Worm (Caenorhabditis elegans) whole organism, young adult: ENCODE data around the gene dagl-2.

ENCODE experiments used
- D2030.7 ChIP-seq: fragments of 200-800 bp; sonication (Bioruptor generic); IDR thresholded peaks from 2 replicates; pipeline ENCODE4 v1.3.6; 2022; ENCODE audit warnings: missing genetic modification reagents, missing genetic modification characterization, missing compliant biosample characterization
- F10E7.11 ChIP-seq: sonication (generic microtip); optimal IDR thresholded peaks from 2 replicates; lab custom pipeline; 2017; ENCODE audit warnings: mild to moderate bottlenecking, missing genetic modification characterization, moderate library complexity, missing compliant biosample characterization
- F22D6.2 ChIP-seq: sonication (generic microtip); optimal IDR thresholded peaks from 2 replicates; lab custom pipeline; 2016; ENCODE audit warnings: mild to moderate bottlenecking, missing genetic modification characterization, missing compliant biosample characterization
- F49E8.2 ChIP-seq: sonication (generic microtip); optimal IDR thresholded peaks from 3 replicates; lab custom pipeline; 2017; ENCODE audit warnings: missing genetic modification characterization, mild to moderate bottlenecking, missing compliant biosample characterization, antibody characterized with exemption, moderate library complexity; ENCODE audit not compliant: insufficient read depth
- F52B5.7 ChIP-seq: sonication (generic microtip); optimal IDR thresholded peaks from 2 replicates; lab custom pipeline; 2016; ENCODE audit warnings: mild to moderate bottlenecking, missing genetic modification characterization, missing compliant biosample characterization
- F57A8.1 ChIP-seq: fragments of 200-800 bp; sonication (Bioruptor generic); optimal IDR thresholded peaks from 2 replicates; lab custom pipeline; 2018; ENCODE audit warnings: mild to moderate bottlenecking, missing genetic modification characterization, moderate library complexity, missing compliant biosample characterization
- T07F8.4 ChIP-seq: sonication (generic microtip); optimal IDR thresholded peaks from 2 replicates; lab custom pipeline; 2016; ENCODE audit warnings: mild to moderate bottlenecking, missing genetic modification characterization, moderate library complexity, missing compliant biosample characterization
- Y53F4B.3 ChIP-seq: fragments of 200-800 bp; sonication (Bioruptor generic); IDR thresholded peaks from 2 replicates; pipeline ENCODE4 v1.3.6; 2022; ENCODE audit warnings: missing genetic modification reagents, missing genetic modification characterization, missing compliant biosample characterization
- Y56A3A.18 ChIP-seq: fragments of 200-800 bp; sonication (Bioruptor generic); IDR thresholded peaks from 2 replicates; pipeline ENCODE4 v1.3.6; 2022; ENCODE audit warnings: missing genetic modification reagents, missing genetic modification characterization, missing compliant biosample characterization
- Y95B8A.8 ChIP-seq: fragments of 200-800 bp; sonication (Bioruptor generic); IDR thresholded peaks from 2 replicates; pipeline ENCODE4 v1.3.6; 2022; ENCODE audit warnings: missing genetic modification reagents, missing genetic modification characterization, missing compliant biosample characterization
- akir-1 ChIP-seq: fragments of 200-800 bp; sonication (Bioruptor generic); optimal IDR thresholded peaks from 2 replicates; lab custom pipeline; 2018; ENCODE audit warnings: mild to moderate bottlenecking, missing genetic modification characterization, moderate library complexity, missing compliant biosample characterization
- ama-1 ChIP-seq, 3 experiments: fragments of 150-350 bp in 1 of 3; sonication (generic microtip) in 2 of 3; optimal IDR thresholded peaks; 2 replicates each; lab custom pipeline; 2014 to 2018; ENCODE audit warnings: missing biosample characterization in 2 of 3, missing genetic modification characterization in 2 of 3, missing genetic modification reagents in 2 of 3
- aptf-2 ChIP-seq: fragments of 200-800 bp; sonication (Bioruptor generic); conservative IDR thresholded peaks from 2 replicates; pipeline ENCODE4 v1.3.6; 2022; ENCODE audit warnings: missing genetic modification reagents, missing genetic modification characterization, missing compliant biosample characterization
- athp-1 ChIP-seq: sonication (generic microtip); optimal IDR thresholded peaks from 2 replicates; lab custom pipeline; 2017; ENCODE audit warnings: mild to moderate bottlenecking, missing genetic modification characterization, missing compliant biosample characterization
- attf-3 ChIP-seq: fragments of 200-800 bp; sonication (Bioruptor generic); conservative IDR thresholded peaks from 2 replicates; pipeline ENCODE4 v1.3.6; 2022; ENCODE audit warnings: missing genetic modification reagents, missing genetic modification characterization, missing compliant biosample characterization
- attf-5 ChIP-seq: fragments of 200-800 bp; sonication (Bioruptor generic); optimal IDR thresholded peaks from 2 replicates; lab custom pipeline; 2018; ENCODE audit warnings: mild to moderate bottlenecking, missing genetic modification characterization, missing compliant biosample characterization
- cebp-2 ChIP-seq: fragments of 200-800 bp; sonication (Bioruptor generic); IDR thresholded peaks from 2 replicates; pipeline ENCODE4 v1.3.6; 2022; ENCODE audit warnings: missing genetic modification characterization, missing compliant biosample characterization
- chd-7 ChIP-seq: sonication (generic microtip); optimal IDR thresholded peaks from 2 replicates; lab custom pipeline; 2016; ENCODE audit warnings: mild to moderate bottlenecking, missing genetic modification characterization, moderate library complexity, missing compliant biosample characterization
- die-1 ChIP-seq: sonication (generic microtip); optimal IDR thresholded peaks from 2 replicates; lab custom pipeline; 2016; ENCODE audit warnings: missing genotype, mild to moderate bottlenecking, missing genetic modification characterization, missing compliant biosample characterization
- dpff-1 ChIP-seq: sonication (generic microtip); optimal IDR thresholded peaks from 2 replicates; lab custom pipeline; 2017; ENCODE audit warnings: mild to moderate bottlenecking, missing genetic modification characterization, missing compliant biosample characterization
- egl-18 ChIP-seq: fragments of 200-800 bp; sonication (Bioruptor generic); IDR thresholded peaks from 2 replicates; pipeline ENCODE4 v1.3.6; 2022; ENCODE audit warnings: missing genetic modification reagents, missing genetic modification characterization, missing compliant biosample characterization
- egl-44 ChIP-seq: fragments of 200-800 bp; sonication (Bioruptor generic); IDR thresholded peaks from 2 replicates; pipeline ENCODE4 v1.3.6; 2022; ENCODE audit warnings: missing genetic modification reagents, missing genetic modification characterization, missing compliant biosample characterization
- ekl-4 ChIP-seq: fragments of 200-800 bp; sonication (Bioruptor generic); IDR thresholded peaks from 2 replicates; pipeline ENCODE4 v1.3.6; 2022; ENCODE audit warnings: missing genetic modification reagents, missing genetic modification characterization, missing compliant biosample characterization
- fkh-3 ChIP-seq: sonication (generic microtip); optimal IDR thresholded peaks from 2 replicates; lab custom pipeline; 2016; ENCODE audit warnings: mild to moderate bottlenecking, missing genetic modification characterization, missing compliant biosample characterization
- hlh-12 ChIP-seq: sonication (generic microtip); optimal IDR thresholded peaks from 2 replicates; lab custom pipeline; 2016; ENCODE audit warnings: missing genetic modification characterization, missing compliant biosample characterization
- hlh-26 ChIP-seq: fragments of 200-800 bp; sonication (Bioruptor generic); conservative IDR thresholded peaks from 2 replicates; pipeline ENCODE4 v1.3.6; 2022; ENCODE audit warnings: missing genetic modification reagents, missing genetic modification characterization, missing compliant biosample characterization
- let-526 ChIP-seq: fragments of 200-800 bp; sonication (Bioruptor generic); IDR thresholded peaks from 2 replicates; pipeline ENCODE4 v1.3.6; 2022; ENCODE audit warnings: missing genetic modification reagents, missing genetic modification characterization, missing compliant biosample characterization
- let-607 ChIP-seq, 2 experiments: fragments of 200-800 bp in 1 of 2; sonication (Bioruptor generic) in 1 of 2; sonication (generic microtip) in 1 of 2; optimal IDR thresholded peaks; 2 replicates each; lab custom pipeline; 2016 to 2018; ENCODE audit warnings: mild to moderate bottlenecking in 2 of 2, missing compliant biosample characterization in 2 of 2, missing genetic modification characterization in 2 of 2, moderate library complexity in 2 of 2, missing genotype in 1 of 2
- lin-35 ChIP-seq, 3 experiments: fragments of 150-350 bp in 2 of 3; sonication (generic microtip) in 1 of 3; optimal IDR thresholded peaks; 2 replicates each; lab custom pipeline; 2014 to 2018; ENCODE audit warnings: missing biosample characterization in 3 of 3, missing genetic modification characterization in 3 of 3, missing genetic modification reagents in 3 of 3
- nfya-2 ChIP-seq: fragments of 200-800 bp; sonication (Bioruptor generic); IDR thresholded peaks from 2 replicates; pipeline ENCODE4 v1.3.6; 2022; ENCODE audit warnings: missing genetic modification reagents, missing genetic modification characterization, missing compliant biosample characterization
- nhr-90 ChIP-seq: sonication (generic microtip); optimal IDR thresholded peaks from 2 replicates; lab custom pipeline; 2016; ENCODE audit warnings: missing genotype, mild to moderate bottlenecking, missing genetic modification characterization, missing compliant biosample characterization
- pha-4 ChIP-seq: fragments of 150-350 bp; sonication (generic microtip); optimal IDR thresholded peaks from 2 replicates; lab custom pipeline; 2014; ENCODE audit warnings: missing biosample characterization, missing genetic modification reagents, missing genetic modification characterization
- rec-8 ChIP-seq, 2 experiments: sonication (generic microtip); optimal IDR thresholded peaks; 2 replicates each; lab custom pipeline; 2016; ENCODE audit warnings: mild to moderate bottlenecking in 2 of 2, missing genetic modification characterization in 2 of 2, missing genetic modification reagents in 2 of 2, missing genotype in 2 of 2, missing biosample characterization in 1 of 2, missing compliant biosample characterization in 1 of 2, moderate library complexity in 1 of 2
- sdz-38 ChIP-seq: sonication (generic microtip); optimal IDR thresholded peaks from 2 replicates; lab custom pipeline; 2016; ENCODE audit warnings: missing genotype, missing genetic modification characterization, missing compliant biosample characterization
- snpc-1.3 ChIP-seq: sonication (generic microtip); optimal IDR thresholded peaks from 2 replicates; lab custom pipeline; 2017; ENCODE audit warnings: missing genetic modification characterization, mild to moderate bottlenecking, missing compliant biosample characterization, antibody characterized with exemption, moderate library complexity, missing genotype, missing genetic modification reagents; ENCODE audit not compliant: insufficient read depth
- somi-1 ChIP-seq: fragments of 200-800 bp; sonication (Bioruptor generic); optimal IDR thresholded peaks from 2 replicates; lab custom pipeline; 2018; ENCODE audit warnings: mild to moderate bottlenecking, missing genetic modification characterization, missing compliant biosample characterization
- sptf-2 ChIP-seq: fragments of 200-800 bp; sonication (Bioruptor generic); optimal IDR thresholded peaks from 2 replicates; lab custom pipeline; 2018; ENCODE audit warnings: mild to moderate bottlenecking, missing genetic modification characterization, missing compliant biosample characterization
- tbx-9 ChIP-seq: sonication (generic microtip); optimal IDR thresholded peaks from 2 replicates; lab custom pipeline; 2016; ENCODE audit warnings: borderline replicate concordance, missing genetic modification characterization, inconsistent platforms, missing compliant biosample characterization
- unc-130 ChIP-seq: sonication (generic microtip); optimal IDR thresholded peaks from 2 replicates; lab custom pipeline; 2016; ENCODE audit warnings: missing genetic modification reagents, missing genetic modification characterization, missing compliant biosample characterization
- unc-62 ChIP-seq: fragments of 150-350 bp; optimal IDR thresholded peaks from 2 replicates; lab custom pipeline; 2014; ENCODE audit warnings: missing biosample characterization, missing genetic modification reagents, missing genetic modification characterization
- zim-3 ChIP-seq: sonication (generic microtip); optimal IDR thresholded peaks from 2 replicates; lab custom pipeline; 2017; ENCODE audit warnings: mild to moderate bottlenecking, missing genetic modification characterization, moderate library complexity, missing compliant biosample characterization
- ztf-18 ChIP-seq: sonication (generic microtip); optimal IDR thresholded peaks from 2 replicates; lab custom pipeline; 2016; ENCODE audit warnings: missing genotype, mild to moderate bottlenecking, missing genetic modification characterization, missing compliant biosample characterization
- ztf-25 ChIP-seq: fragments of 200-800 bp; sonication (Bioruptor generic); IDR thresholded peaks from 2 replicates; pipeline ENCODE4 v1.3.6; 2022; ENCODE audit warnings: missing genetic modification reagents, missing genetic modification characterization, missing compliant biosample characterization
- ztf-28 ChIP-seq: fragments of 200-800 bp; sonication (Bioruptor generic); IDR thresholded peaks from 2 replicates; pipeline ENCODE4 v1.3.6; 2022; ENCODE audit warnings: missing genetic modification reagents, missing genetic modification characterization, missing compliant biosample characterization
- ztf-3 ChIP-seq: fragments of 200-800 bp; sonication (Bioruptor generic); optimal IDR thresholded peaks from 2 replicates; lab custom pipeline; 2018; ENCODE audit warnings: mild to moderate bottlenecking, missing genetic modification characterization, missing compliant biosample characterization

The dagl-2 gene

DNA sequence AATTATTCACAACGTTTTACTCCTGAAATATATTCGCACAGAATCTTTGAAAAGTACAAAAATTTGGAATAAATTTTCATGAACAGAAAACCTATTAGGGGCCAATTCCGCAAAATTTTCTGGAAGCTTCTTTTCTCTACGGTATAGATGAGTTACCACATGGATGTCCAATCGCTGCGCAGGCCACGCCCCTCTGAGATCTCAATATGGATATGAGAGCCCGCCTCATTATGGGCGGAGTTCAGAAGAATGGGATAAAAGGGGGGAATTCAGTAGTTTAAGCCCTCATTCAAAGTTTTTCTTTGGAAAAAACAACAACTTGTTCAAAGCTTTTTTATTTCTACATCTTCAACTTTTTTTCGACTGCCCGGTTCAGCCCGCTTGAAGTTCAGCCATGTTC is 28.4 kb upstream of the dagl-2 start, which contains the start of gene daf-7:
daf-7 (plus strand) TSS at position 301 of the 400 bp plus-strand sequence.
- TF ChIP-seq sdz-38 (tag; lab: Kevin White, UChicago), result no peak
- no peak for TF ChIP-seq chd-7 (tag; lab: Kevin White, UChicago)
- no peak for TF ChIP-seq let-526
- no peak for TF ChIP-seq F49E8.2
- no peak for TF ChIP-seq pha-4 (tag; lab: Kevin White, UChicago)
- no peak for TF ChIP-seq hlh-12
- TF ChIP-seq tbx-9, result no peak
- no peak for TF ChIP-seq egl-44 (GFP tag; lab: Robert Waterston, UW)
- no peak for TF ChIP-seq F10E7.11 (tag; lab: Kevin White, UChicago)
- TF ChIP-seq attf-5, result no peak
- no peak for TF ChIP-seq nfya-2 (GFP tag; lab: Robert Waterston, UW)
- no peak for TF ChIP-seq F52B5.7 (tag; lab: Kevin White, UChicago)
- TF ChIP-seq ztf-18 (tag; lab: Kevin White, UChicago), result no peak
- TF ChIP-seq ztf-3 (GFP tag; lab: Kevin White, UChicago), result no peak
- no peak for TF ChIP-seq cebp-2 (GFP tag; lab: Robert Waterston, UW)
- TF ChIP-seq athp-1, result no peak

DNA sequence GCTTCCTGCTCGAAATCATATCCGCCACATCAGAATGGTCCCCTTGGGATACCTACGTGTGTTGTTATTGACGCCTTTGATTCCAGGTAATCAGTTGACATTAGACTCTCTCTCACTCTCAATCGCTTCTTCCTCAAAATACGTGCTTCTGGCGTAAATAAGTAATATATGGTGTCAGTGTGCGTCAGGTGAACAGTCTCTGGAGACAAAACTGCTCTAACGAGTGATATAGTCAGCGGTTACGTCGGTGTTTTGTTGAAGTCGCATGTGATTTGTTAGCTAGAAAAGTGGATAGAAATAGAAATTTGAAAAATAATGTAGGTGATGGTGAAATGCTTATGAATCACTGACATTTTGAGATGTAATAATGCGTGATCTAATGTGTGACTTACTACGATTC is 18.9 kb upstream of the dagl-2 start:
- TF ChIP-seq ztf-25 (GFP tag; lab: Robert Waterston, UW), result no peak
- TF ChIP-seq nhr-90 (tag; lab: Kevin White, UChicago), result no peak
- TF ChIP-seq akir-1 (GFP tag; lab: Kevin White, UChicago), result no peak
- no peak for TF ChIP-seq athp-1
- no peak for TF ChIP-seq let-607 (tag; optimal IDR thresholded peaks at IDR 0.05; lab: Kevin White, UChicago)
- TF ChIP-seq aptf-2 (GFP tag; lab: Robert Waterston, UW), result no peak
- TF ChIP-seq attf-5, result no peak
- TF ChIP-seq lin-35 (GFP tag; optimal IDR thresholded peaks at IDR 0.05; lab: Kevin White, UChicago), result no peak
- no peak for TF ChIP-seq ekl-4 (GFP tag; lab: Robert Waterston, UW)
- TF ChIP-seq Y53F4B.3 (GFP tag; lab: Robert Waterston, UW), result no peak
- no peak for TF ChIP-seq ama-1 (optimal IDR thresholded peaks at IDR 0.05; lab: Kevin White, UChicago)
- TF ChIP-seq ama-1 (GFP tag; optimal IDR thresholded peaks at IDR 0.05; lab: Kevin White, UChicago), result no peak
- TF ChIP-seq snpc-1.3 (tag; lab: Kevin White, UChicago), result no peak
- TF ChIP-seq attf-3 (GFP tag; lab: Robert Waterston, UW), result no peak
- TF ChIP-seq tbx-9, result no peak
- TF ChIP-seq die-1, result no peak
- TF ChIP-seq dpff-1, result no peak
- TF ChIP-seq somi-1, result no peak

DNA sequence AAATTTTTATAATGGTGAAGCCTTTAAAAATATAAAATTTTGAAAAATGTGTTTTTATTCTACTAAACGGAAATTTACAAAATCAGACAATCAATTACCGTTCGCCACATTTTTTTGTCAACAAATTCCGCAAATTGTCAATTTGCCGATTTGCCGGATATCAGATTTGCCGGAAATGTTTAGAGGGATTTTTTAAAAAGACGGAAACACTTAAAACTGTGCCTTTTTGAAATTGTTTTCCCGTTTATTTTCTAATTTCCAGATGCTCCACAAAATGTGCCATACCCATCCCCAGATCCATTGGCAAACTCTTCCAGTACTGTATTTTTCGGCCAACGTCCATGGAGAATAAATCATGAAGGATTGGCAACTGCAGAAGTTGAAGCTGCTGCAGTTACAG is 14.4 kb upstream of the dagl-2 start:
- no peak for TF ChIP-seq unc-130 (GFP tag; lab: Kevin White, UChicago)
- no peak for TF ChIP-seq F49E8.2
- TF ChIP-seq unc-62 (GFP tag; lab: Kevin White, UChicago), result no peak
- TF ChIP-seq F57A8.1, result no peak
- no peak for TF ChIP-seq ztf-28
- TF ChIP-seq Y56A3A.18 (GFP tag; lab: Robert Waterston, UW), result no peak
- TF ChIP-seq fkh-3, result no peak
- no peak for TF ChIP-seq Y95B8A.8 (GFP tag; lab: Robert Waterston, UW)
- no peak for TF ChIP-seq T07F8.4 (tag; lab: Kevin White, UChicago)
- no peak for TF ChIP-seq egl-18 (GFP tag; lab: Robert Waterston, UW)
- no peak for TF ChIP-seq nfya-2 (GFP tag; lab: Robert Waterston, UW)
- no peak for TF ChIP-seq D2030.7 (GFP tag; lab: Robert Waterston, UW)
- TF ChIP-seq sptf-2 (GFP tag; lab: Kevin White, UChicago), result no peak
- TF ChIP-seq rec-8 (tag; optimal IDR thresholded peaks at IDR 0.05; lab: Kevin White, UChicago), result no peak
- no peak for TF ChIP-seq hlh-26 (GFP tag; lab: Robert Waterston, UW)
- no peak for TF ChIP-seq zim-3 (tag; lab: Kevin White, UChicago)
- no peak for TF ChIP-seq F22D6.2 (tag; lab: Kevin White, UChicago)
- TF ChIP-seq snpc-1.3 (tag; lab: Kevin White, UChicago), result no peak
